Worm (Caenorhabditis elegans): Measurements from ENCODE around the gene dnj-1.

Gene dnj-1

ce11 chrIV:11269483-11269882 is 29.4 kb upstream of the dnj-1 start:
- TF ChIP-seq pha-4 (GFP tag; IDR thresholded peaks at IDR 0.05): no peak
- peak; percentile 61 for TF ChIP-seq pha-4 (tag; optimal IDR thresholded peaks at IDR 0.05)
- TF ChIP-seq aly-2 (tag; optimal IDR thresholded peaks at IDR 0.05): no peak
- TF ChIP-seq daf-19 (GFP tag; conservative IDR thresholded peaks at IDR 0.05): no peak

ce11 chrIV:11271262-11271661 is 27.6 kb upstream of the dnj-1 start, which contains the start of gene nhr-7:
TSS of gene nhr-7 (minus strand) at chrIV:11271362.
- TF ChIP-seq nhr-11 (tag; optimal IDR thresholded peaks at IDR 0.05) (no peak), ctbp-1 (GFP tag; IDR thresholded peaks at IDR 0.05) (no peak), ceh-32 (tag; optimal IDR thresholded peaks at IDR 0.05; ENCODE audit: poor library complexity) (no peak), lin-29 (GFP tag; IDR thresholded peaks at IDR 0.05) (no peak), egl-43 (GFP tag; IDR thresholded peaks at IDR 0.05) (no peak), lin-1 (GFP tag; IDR thresholded peaks at IDR 0.05) (no peak), aly-2 (tag; optimal IDR thresholded peaks at IDR 0.05) (no peak), F44E2.7 (GFP tag; IDR thresholded peaks at IDR 0.05) (no peak), ama-1 (optimal IDR thresholded peaks at IDR 0.05) (no peak), snpc-4 (tag; optimal IDR thresholded peaks at IDR 0.05) (no peak), nhr-28 (tag; optimal IDR thresholded peaks at IDR 0.05) (no peak), lin-13 (GFP tag; optimal IDR thresholded peaks at IDR 0.05) (no peak), vab-7 (GFP tag; IDR thresholded peaks at IDR 0.05) (no peak), nhr-48 (tag; optimal IDR thresholded peaks at IDR 0.05) (no peak), lin-15B (tag; optimal IDR thresholded peaks at IDR 0.05) (no peak), lin-39 (tag; optimal IDR thresholded peaks at IDR 0.05) (no peak)

- no peak for TF ChIP-seq gei-8 (GFP tag; optimal IDR thresholded peaks at IDR 0.05)
- no peak for TF ChIP-seq arid-1 (GFP tag; conservative IDR thresholded peaks at IDR 0.05)
- no peak for TF ChIP-seq F10B5.3 (tag; optimal IDR thresholded peaks at IDR 0.05)
- no peak for TF ChIP-seq dmd-9 (GFP tag; IDR thresholded peaks at IDR 0.05)
- TF ChIP-seq fkh-10 (GFP tag; optimal IDR thresholded peaks at IDR 0.05): no peak
- TF ChIP-seq saeg-2 (GFP tag; IDR thresholded peaks at IDR 0.05): no peak
Measured at ce11 chrIV:11273151-11273550, 25.7 kb upstream of the dnj-1 start, which contains the start of gene gtl-2. TSS of gene gtl-2 (plus strand) at chrIV:11273451.

ce11 chrIV:11276026-11276425 is 22.8 kb upstream of the dnj-1 start:
- TF ChIP-seq lin-29 (GFP tag; IDR thresholded peaks at IDR 0.05): no peak
- peak in 1 of 2 experiments; percentile 90 for TF ChIP-seq unc-62 (GFP tag; optimal IDR thresholded peaks at IDR 0.05 in 1 of 2)
- TF ChIP-seq unc-62 (tag; optimal IDR thresholded peaks at IDR 0.05): no peak

ce11 chrIV:11284102-11284531 is 14.7 kb upstream of the dnj-1 start:
- no peak for TF ChIP-seq Y105C5A.15 (GFP tag; IDR thresholded peaks at IDR 0.05)
- TF ChIP-seq dve-1 (tag; optimal IDR thresholded peaks at IDR 0.05; ENCODE audit: insufficient read depth): peak; percentile 93
- peak; percentile 84 for TF ChIP-seq nhr-48 (tag; optimal IDR thresholded peaks at IDR 0.05)
- no peak for TF ChIP-seq dmd-9 (GFP tag; IDR thresholded peaks at IDR 0.05)
- no peak for TF ChIP-seq ctbp-1 (GFP tag; IDR thresholded peaks at IDR 0.05)
- no peak for TF ChIP-seq lin-29 (GFP tag; IDR thresholded peaks at IDR 0.05)
- peak; percentile 92 for TF ChIP-seq lin-1 (GFP tag; IDR thresholded peaks at IDR 0.05)
- peak; percentile 39 for TF ChIP-seq nhr-10 (tag; optimal IDR thresholded peaks at IDR 0.05)
- TF ChIP-seq T26A8.4 (GFP tag; IDR thresholded peaks at IDR 0.05): no peak
- TF ChIP-seq mes-2 (tag; optimal IDR thresholded peaks at IDR 0.05; ENCODE audit: poor library complexity, severe bottlenecking): peak; percentile 36
- peak; percentile 94 for TF ChIP-seq hlh-11 (tag; optimal IDR thresholded peaks at IDR 0.05)
- no peak for TF ChIP-seq madf-9 (GFP tag; conservative IDR thresholded peaks at IDR 0.05)
- no peak for TF ChIP-seq ama-1 (optimal IDR thresholded peaks at IDR 0.05)
- no peak for TF ChIP-seq attf-4 (tag; optimal IDR thresholded peaks at IDR 0.05)
- TF ChIP-seq duxl-1 (tag; optimal IDR thresholded peaks at IDR 0.05; ENCODE audit: poor library complexity): no peak
- TF ChIP-seq hif-1 (tag; optimal IDR thresholded peaks at IDR 0.05): peak in 1 of 2 experiments; percentile 59
- TF ChIP-seq dmd-8 (GFP tag; IDR thresholded peaks at IDR 0.05): no peak
- TF ChIP-seq pha-4 (GFP tag; IDR thresholded peaks at IDR 0.05): peak; percentile 72
- TF ChIP-seq pha-4 (tag; optimal IDR thresholded peaks at IDR 0.05): peak; percentile 71
- TF ChIP-seq vab-7 (GFP tag; IDR thresholded peaks at IDR 0.05): no peak
- TF ChIP-seq mdl-1 (tag; optimal IDR thresholded peaks at IDR 0.05): peak in 1 of 2 experiments; percentile 58
- peak; percentile 14 for TF ChIP-seq lin-13 (GFP tag; optimal IDR thresholded peaks at IDR 0.05)
- peak; percentile 72 for TF ChIP-seq nhr-77 (tag; optimal IDR thresholded peaks at IDR 0.05)
- TF ChIP-seq nhr-11 (tag; optimal IDR thresholded peaks at IDR 0.05): no peak
- TF ChIP-seq ces-1 (GFP tag; optimal IDR thresholded peaks at IDR 0.05): no peak
- no peak for TF ChIP-seq ceh-44 (GFP tag; IDR thresholded peaks at IDR 0.05)
- no peak for TF ChIP-seq cey-2 (tag; optimal IDR thresholded peaks at IDR 0.05; ENCODE audit: borderline replicate concordance, insufficient read depth)
